Worm (Caenorhabditis elegans) whole organism, midembryonic: Measurements from ENCODE around the gene Y49F6B.19.
"Not testable (repeated sequence)": the region's sequence is repeated elsewhere in the genome, so short reads cannot be mapped to it uniquely, and the experiment has no call there.

ENCODE experiments used
- T22C8.4 ChIP-seq: fragments of 200-800 bp; sonication (Bioruptor generic); IDR thresholded peaks from 2 replicates; pipeline ENCODE4 v1.3.6; 2022; ENCODE audit warnings: missing genetic modification characterization, missing compliant biosample characterization
- cog-1 ChIP-seq: sonication (generic microtip); optimal IDR thresholded peaks from 2 replicates; lab custom pipeline; 2016; ENCODE audit warnings: missing genetic modification characterization, missing compliant biosample characterization
- flt-1 ChIP-seq: fragments of 200-800 bp; sonication (Bioruptor generic); IDR thresholded peaks from 2 replicates; pipeline ENCODE4 v1.3.6; 2022; ENCODE audit warnings: missing genetic modification characterization, missing compliant biosample characterization
- klf-2 ChIP-seq: fragments of 200-800 bp; sonication (Bioruptor generic); conservative IDR thresholded peaks from 2 replicates; pipeline ENCODE4 v1.3.6; 2022; ENCODE audit warnings: missing genetic modification reagents, missing genetic modification characterization, missing compliant biosample characterization
- med-1 ChIP-seq: sonication (generic microtip); optimal IDR thresholded peaks from 2 replicates; lab custom pipeline; 2017; ENCODE audit warnings: missing genetic modification characterization, mild to moderate bottlenecking, missing compliant biosample characterization, antibody characterized with exemption, missing genetic modification reagents; ENCODE audit not compliant: insufficient read depth
- ref-1 ChIP-seq: fragments of 200-800 bp; sonication (Bioruptor generic); conservative IDR thresholded peaks from 2 replicates; pipeline ENCODE4 v1.3.6; 2022; ENCODE audit warnings: missing genetic modification reagents, missing genetic modification characterization, missing compliant biosample characterization
- tab-1 ChIP-seq: fragments of 200-800 bp; sonication (Bioruptor generic); IDR thresholded peaks from 2 replicates; pipeline ENCODE4 v1.3.6; 2022; ENCODE audit warnings: missing genetic modification characterization, missing compliant biosample characterization
- ztf-23 ChIP-seq: fragments of 200-800 bp; sonication (Bioruptor generic); IDR thresholded peaks from 2 replicates; pipeline ENCODE4 v1.3.6; 2022; ENCODE audit warnings: missing genetic modification reagents, missing genetic modification characterization, missing compliant biosample characterization
- ztf-29 ChIP-seq: fragments of 200-800 bp; sonication (Bioruptor generic); IDR thresholded peaks from 2 replicates; pipeline ENCODE4 v1.3.6; 2022; ENCODE audit warnings: missing genetic modification reagents, missing genetic modification characterization, missing compliant biosample characterization

The Y49F6B.19 gene

DNA sequence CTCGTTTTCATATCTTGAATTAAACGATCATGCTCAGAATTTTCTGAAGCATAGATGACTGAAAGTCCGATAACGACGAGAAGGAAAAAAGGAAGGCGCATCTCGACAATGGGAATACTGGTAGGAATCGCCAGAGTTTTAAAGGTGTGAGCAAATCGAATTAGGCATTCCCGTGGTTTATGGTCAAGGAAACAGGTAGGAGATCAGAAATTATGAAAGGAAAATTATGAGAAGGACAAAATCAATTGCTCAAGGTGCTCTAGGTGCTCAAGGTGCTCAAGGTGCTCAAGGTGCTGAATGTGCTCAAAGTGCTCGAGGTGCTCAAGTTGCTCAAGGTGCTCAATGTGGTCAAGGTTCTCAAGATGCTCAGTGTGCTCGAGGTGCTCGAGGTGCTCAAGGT, 47.6 kb downstream of the Y49F6B.19 start, which contains the start of gene C16C8.10:
C16C8.10 (minus strand) TSS at position 101 of the 400 bp plus-strand sequence.
- not testable (repeated sequence) for TF ChIP-seq klf-2 (GFP tag; lab: Robert Waterston, UW); med-1 (GFP tag; lab: Kevin White, UChicago); ref-1 (GFP tag; lab: Robert Waterston, UW)

DNA sequence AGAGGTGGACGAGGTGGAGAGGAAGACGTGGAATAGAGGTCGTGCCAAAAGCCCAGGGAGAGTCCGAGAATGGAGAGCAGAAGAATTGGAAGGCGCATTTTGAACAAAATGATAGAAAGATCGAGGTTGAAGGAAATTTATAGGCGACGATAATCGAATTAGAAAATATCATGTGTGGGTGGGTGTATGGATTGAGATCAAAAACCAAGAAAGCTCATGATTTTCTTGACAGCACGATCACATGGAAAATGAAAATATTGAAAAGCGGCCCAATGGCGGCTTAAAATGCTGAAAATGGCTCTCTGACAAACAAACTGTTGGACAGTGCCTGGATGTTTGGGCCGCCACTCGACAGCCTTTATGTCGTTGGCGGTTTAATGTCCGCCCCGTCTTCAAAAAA, 49.0 kb downstream of the Y49F6B.19 start, which contains the start of gene C16C8.9:
C16C8.9 (minus strand) TSS at position 101 of the 400 bp plus-strand sequence.
- no peak for TF ChIP-seq T22C8.4 (GFP tag; lab: Robert Waterston, UW)
- no peak for TF ChIP-seq ztf-29 (GFP tag; lab: Robert Waterston, UW)
- no peak for TF ChIP-seq med-1 (GFP tag; lab: Kevin White, UChicago)
- TF ChIP-seq ref-1 (GFP tag; lab: Robert Waterston, UW) = no peak
- no peak for TF ChIP-seq flt-1 (GFP tag; lab: Robert Waterston, UW)
- no peak for TF ChIP-seq cog-1 (tag; lab: Kevin White, UChicago)
- no peak for TF ChIP-seq tab-1 (GFP tag; lab: Robert Waterston, UW)
- TF ChIP-seq klf-2 (GFP tag; lab: Robert Waterston, UW) = no peak
- no peak for TF ChIP-seq ztf-23 (GFP tag; lab: Robert Waterston, UW)

DNA sequence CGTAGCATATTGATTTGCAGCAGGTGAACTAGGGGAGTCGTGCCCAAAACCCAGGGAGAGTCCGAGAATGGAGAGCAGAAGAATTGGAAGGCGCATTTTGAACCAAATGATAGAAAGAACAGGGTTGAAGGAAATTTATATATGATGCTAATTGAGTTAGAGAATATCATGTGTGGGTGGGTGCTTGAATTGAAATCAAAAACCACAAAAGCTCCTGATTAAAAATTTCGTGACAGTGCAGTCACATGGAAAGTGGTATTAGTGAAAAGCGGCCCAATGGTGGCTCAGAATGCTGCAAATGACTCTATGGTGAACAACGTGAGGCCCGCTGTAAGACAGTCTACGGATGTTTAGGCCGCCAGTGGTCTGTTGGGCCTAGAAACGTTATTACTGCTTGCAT, 50.6 kb downstream of the Y49F6B.19 start, which contains the start of gene C16C8.8:
C16C8.8 (minus strand) TSS at position 101 of the 400 bp plus-strand sequence.
- no peak for TF ChIP-seq ztf-29 (GFP tag; lab: Robert Waterston, UW)
- TF ChIP-seq klf-2 (GFP tag; lab: Robert Waterston, UW) = no peak
- TF ChIP-seq flt-1 (GFP tag; lab: Robert Waterston, UW) = no peak
- TF ChIP-seq ref-1 (GFP tag; lab: Robert Waterston, UW) = no peak
- no peak for TF ChIP-seq tab-1 (GFP tag; lab: Robert Waterston, UW)
- no peak for TF ChIP-seq T22C8.4 (GFP tag; lab: Robert Waterston, UW)
- no peak for TF ChIP-seq cog-1 (tag; lab: Kevin White, UChicago)
- no peak for TF ChIP-seq ztf-23 (GFP tag; lab: Robert Waterston, UW)
- TF ChIP-seq med-1 (GFP tag; lab: Kevin White, UChicago) = no peak
